Worm (Caenorhabditis elegans): ENCODE measurements around the gene shw-3.

ce11 chrV:13002070-13002469 is 15.1 kb upstream of the shw-3 start, which contains the start of gene inft-2:
- no peak for TF ChIP-seq snpc-4 (tag; optimal IDR thresholded peaks at IDR 0.05)
- TF ChIP-seq R02D3.7 (tag; optimal IDR thresholded peaks at IDR 0.05), result no peak
- no peak for TF ChIP-seq mes-2 (tag; optimal IDR thresholded peaks at IDR 0.05; ENCODE audit: poor library complexity, severe bottlenecking)
- TF ChIP-seq lin-15B (tag; optimal IDR thresholded peaks at IDR 0.05), result no peak
- TF ChIP-seq tra-1 (GFP tag; IDR thresholded peaks at IDR 0.05), result no peak
